Worm (Caenorhabditis elegans) whole organism, L3 larva: ENCODE measurements around the gene algn-3.

Source experiments
- fos-1 ChIP-seq: fragments of 150-350 bp; optimal IDR thresholded peaks from 2 replicates; lab custom pipeline; 2014; ENCODE audit warnings: missing biosample characterization, missing genetic modification characterization
- nhr-76 ChIP-seq: fragments of 150-350 bp; sonication (generic microtip); optimal IDR thresholded peaks from 5 replicates; lab custom pipeline; 2014; ENCODE audit warnings: missing biosample characterization, missing genetic modification characterization

- no peak for TF ChIP-seq nhr-76 (tag; lab: Kevin White, UChicago)
- no peak for TF ChIP-seq fos-1 (tag; lab: Kevin White, UChicago)
These were observed 5.8 kb downstream of the algn-3 start, which contains the start of gene K09E4.3 for ce11 chrII:14126841-14127240.
